Worm (Caenorhabditis elegans) whole organism, late embryonic: ENCODE results near the gene T27E4.1.

Experiments used
- dve-1 ChIP-seq: sonication (generic microtip); optimal IDR thresholded peaks from 2 replicates; lab custom pipeline; 2017; ENCODE audit warnings: antibody characterized with exemption, mild to moderate bottlenecking, missing genetic modification characterization, missing compliant biosample characterization
- nhr-11 ChIP-seq: fragments of 150-350 bp; optimal IDR thresholded peaks from 2 replicates; lab custom pipeline; 2014; ENCODE audit warnings: missing biosample characterization, missing genetic modification characterization
- pag-3 ChIP-seq: sonication (generic microtip); optimal IDR thresholded peaks from 2 replicates; lab custom pipeline; 2016; ENCODE audit warnings: missing compliant biosample characterization, missing genetic modification characterization, borderline replicate concordance

DNA sequence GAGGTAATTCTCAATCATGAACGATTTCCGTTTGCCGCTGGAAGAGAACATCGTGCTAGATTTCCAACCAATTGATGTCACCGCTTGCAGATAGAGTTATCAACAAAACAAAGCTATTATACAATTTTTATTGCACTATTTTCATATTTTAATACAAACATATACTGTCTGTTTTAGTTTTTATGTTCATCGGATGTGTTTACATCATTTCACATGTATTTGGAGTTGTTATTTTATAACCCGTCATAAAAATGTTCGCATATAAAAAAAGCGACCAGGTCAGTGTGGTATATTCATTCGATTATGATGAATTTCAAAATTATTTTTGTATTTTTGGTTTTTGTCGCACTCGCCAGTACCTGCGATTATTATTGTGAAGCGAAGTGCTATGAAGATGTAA, 31.0 kb downstream of the T27E4.1 start, which contains the start of gene F21C10.11:
- TF ChIP-seq pag-3 (no peak), dve-1 (tag; lab: Kevin White, UChicago) (no peak), nhr-11 (tag; lab: Kevin White, UChicago) (no peak)
